Worm (Caenorhabditis elegans): ENCODE data around the gene nas-22.

Gene nas-22

DNA sequence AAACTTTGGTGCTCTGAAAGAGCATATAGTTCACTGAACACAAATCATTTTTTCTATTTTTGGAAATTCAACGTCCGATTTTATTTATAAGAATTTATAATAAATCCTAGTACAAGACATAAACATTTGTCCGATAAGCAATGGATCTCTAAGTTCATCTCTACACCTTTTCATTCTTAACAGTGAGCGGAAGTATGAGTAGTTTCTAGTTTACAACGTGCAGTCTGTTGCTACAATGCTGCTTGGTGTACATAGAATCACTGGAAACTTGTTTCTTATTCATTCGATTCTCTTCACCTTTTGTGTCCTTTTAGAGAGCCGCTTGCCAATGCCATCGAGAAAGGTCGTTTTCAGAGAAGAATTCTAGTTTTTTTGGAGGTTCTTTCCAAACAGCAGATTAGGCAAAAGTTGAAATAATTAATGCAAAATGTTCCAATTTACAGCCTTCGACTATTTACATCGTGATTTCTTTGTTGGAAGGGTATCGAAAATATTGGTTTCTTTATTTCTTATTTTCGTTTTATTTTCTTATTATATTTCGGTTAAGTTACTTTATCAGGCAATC is 52.5 kb downstream of the nas-22 start:
- no peak for TF ChIP-seq lin-40 (tag; optimal IDR thresholded peaks at IDR 0.05)
- no peak for TF ChIP-seq sdz-38 (tag; optimal IDR thresholded peaks at IDR 0.05)
- no peak for TF ChIP-seq ama-1 (optimal IDR thresholded peaks at IDR 0.05)
- TF ChIP-seq ama-1 (GFP tag; optimal IDR thresholded peaks at IDR 0.05), result no peak
- TF ChIP-seq egl-44 (GFP tag; IDR thresholded peaks at IDR 0.05), result no peak
- TF ChIP-seq hmg-1.2 (GFP tag; IDR thresholded peaks at IDR 0.05), result no peak
- no peak for TF ChIP-seq ets-4 (GFP tag; optimal IDR thresholded peaks at IDR 0.05)
- TF ChIP-seq let-607 (tag; optimal IDR thresholded peaks at IDR 0.05), result no peak
- TF ChIP-seq efl-1 (GFP tag; optimal IDR thresholded peaks at IDR 0.05), result no peak
- no peak for TF ChIP-seq ztf-6 (GFP tag; IDR thresholded peaks at IDR 0.05)
- TF ChIP-seq B0019.2 (GFP tag; conservative IDR thresholded peaks at IDR 0.05), result no peak
- TF ChIP-seq nfya-1 (tag; optimal IDR thresholded peaks at IDR 0.05; ENCODE audit: borderline replicate concordance, insufficient read depth), result no peak
- no peak for TF ChIP-seq ztf-22 (GFP tag; optimal IDR thresholded peaks at IDR 0.05)
- no peak for TF ChIP-seq attf-5 (GFP tag; optimal IDR thresholded peaks at IDR 0.05)
- TF ChIP-seq ztf-28 (GFP tag; IDR thresholded peaks at IDR 0.05), result no peak
- TF ChIP-seq F23B12.7 (tag; optimal IDR thresholded peaks at IDR 0.05; ENCODE audit: insufficient read depth), result no peak
- TF ChIP-seq sea-2 (GFP tag; IDR thresholded peaks at IDR 0.05), result no peak
- no peak for TF ChIP-seq him-1 (tag; optimal IDR thresholded peaks at IDR 0.05)
- no peak for TF ChIP-seq mel-28 (tag; optimal IDR thresholded peaks at IDR 0.05; ENCODE audit: borderline replicate concordance)
- TF ChIP-seq athp-1 (tag; optimal IDR thresholded peaks at IDR 0.05), result no peak
- no peak for TF ChIP-seq dox-1 (GFP tag; IDR thresholded peaks at IDR 0.05)

DNA sequence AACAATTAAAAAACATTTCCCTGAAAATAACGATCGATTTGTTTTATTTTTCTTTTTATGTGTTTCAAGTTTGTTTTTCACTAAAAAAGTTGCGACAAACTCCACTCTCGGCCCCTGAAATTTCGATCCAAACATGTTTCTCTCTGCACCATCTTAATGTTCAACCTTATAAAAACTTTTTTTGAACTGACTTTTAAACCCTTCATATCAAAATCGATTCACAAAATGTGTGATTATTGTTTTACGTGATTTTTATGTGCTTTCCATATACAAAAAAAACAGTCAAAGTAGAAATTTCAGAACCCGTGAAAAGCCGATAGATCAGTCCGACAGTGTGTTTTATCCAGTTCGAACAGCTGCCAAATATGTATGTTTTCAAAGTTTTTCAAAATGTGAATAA is 53.0 kb downstream of the nas-22 start, which contains the start of gene ccch-1:
TSS of gene ccch-1 (plus strand) at position 301 of the 400 bp plus-strand sequence.
- TF ChIP-seq tbp1 (GFP tag; optimal IDR thresholded peaks at IDR 0.05) (no peak), snpc-3.4 (tag; optimal IDR thresholded peaks at IDR 0.05) (no peak), nhr-27 (tag; optimal IDR thresholded peaks at IDR 0.05) (no peak), Y53F4B.3 (GFP tag; IDR thresholded peaks at IDR 0.05) (no peak), ama-1 (optimal IDR thresholded peaks at IDR 0.05) (no peak), ama-1 (GFP tag; optimal IDR thresholded peaks at IDR 0.05) (no peak), mel-28 (tag; optimal IDR thresholded peaks at IDR 0.05; ENCODE audit: borderline replicate concordance) (no peak), ceh-27 (GFP tag; optimal IDR thresholded peaks at IDR 0.05) (no peak), zim-3 (tag; optimal IDR thresholded peaks at IDR 0.05) (no peak), madf-3 (GFP tag; IDR thresholded peaks at IDR 0.05) (no peak)
